Worm (Caenorhabditis elegans): ENCODE results near the gene ZK892.6.

Gene ZK892.6

DNA sequence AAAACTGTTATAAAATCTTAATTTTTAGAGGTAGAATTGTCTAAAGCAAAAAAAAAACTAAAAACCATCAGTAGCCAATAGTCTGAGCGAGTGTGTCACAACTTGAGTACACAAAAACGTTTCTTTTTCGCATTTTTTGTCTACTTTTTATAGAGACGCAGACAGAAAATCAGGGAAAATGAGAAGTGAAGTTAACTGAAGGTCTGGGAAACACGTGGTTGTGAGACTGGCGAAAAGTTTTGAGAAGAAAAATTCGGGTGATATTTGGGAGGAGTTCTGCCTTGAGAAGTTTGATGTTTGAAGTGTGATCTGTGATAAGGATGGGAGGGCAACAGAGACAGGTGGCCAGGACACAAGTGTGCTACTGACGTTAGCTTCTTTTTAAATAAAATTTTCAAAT is 42.3 kb downstream of the ZK892.6 start:
- TF ChIP-seq him-1 (tag; optimal IDR thresholded peaks at IDR 0.05) (no peak), dao-5 (tag; optimal IDR thresholded peaks at IDR 0.05) (no peak), W03F9.2 (tag; optimal IDR thresholded peaks at IDR 0.05) (peak; percentile 66)

DNA sequence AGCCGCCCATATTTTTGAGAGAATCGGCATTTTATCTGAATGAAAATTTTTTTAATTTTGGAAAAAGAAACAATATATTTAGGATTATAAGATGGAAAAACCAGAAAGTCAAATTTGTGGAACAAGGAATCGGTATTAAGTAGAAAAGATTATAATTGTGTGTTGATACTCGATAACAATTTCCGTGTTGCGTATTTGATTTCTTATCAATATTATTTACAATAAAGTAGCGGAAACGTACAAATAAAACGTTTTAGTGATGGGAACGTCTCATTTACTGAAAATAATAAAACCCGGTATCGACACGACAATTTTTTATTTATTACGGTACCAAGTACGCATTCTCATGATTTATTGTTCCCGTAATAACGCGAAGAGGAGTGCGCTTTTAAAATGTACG is 43.1 kb downstream of the ZK892.6 start, which contains the start of gene C05C10.3:
TSS of gene C05C10.3 (minus strand) at position 35 of the 400 bp plus-strand sequence.
- no peak for TF ChIP-seq him-1 (tag; optimal IDR thresholded peaks at IDR 0.05)
- no peak for TF ChIP-seq dao-5 (tag; optimal IDR thresholded peaks at IDR 0.05)
- no peak for TF ChIP-seq W03F9.2 (tag; optimal IDR thresholded peaks at IDR 0.05)

DNA sequence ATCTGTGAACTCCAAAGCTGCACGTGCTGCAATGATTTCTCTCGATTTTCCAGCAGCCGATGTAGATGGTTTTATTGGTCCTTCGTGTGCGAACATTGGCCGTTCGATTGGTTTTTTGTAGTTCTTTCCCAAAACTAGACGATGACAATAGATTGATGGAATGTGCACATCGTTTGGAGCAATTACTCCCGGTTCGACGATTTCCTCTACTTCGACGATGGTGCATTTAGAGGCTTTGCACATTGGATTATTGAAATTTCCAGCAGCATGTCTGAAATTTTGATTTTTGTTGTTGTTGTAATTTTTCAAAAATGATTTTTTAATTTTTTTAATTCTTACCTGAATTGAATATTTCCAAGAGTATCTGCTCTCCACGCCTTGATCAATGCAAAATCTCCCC is 44.3 kb downstream of the ZK892.6 start:
- TF ChIP-seq W03F9.2 (tag; optimal IDR thresholded peaks at IDR 0.05) (no peak), dao-5 (tag; optimal IDR thresholded peaks at IDR 0.05) (no peak), him-1 (tag; optimal IDR thresholded peaks at IDR 0.05) (no peak)

DNA sequence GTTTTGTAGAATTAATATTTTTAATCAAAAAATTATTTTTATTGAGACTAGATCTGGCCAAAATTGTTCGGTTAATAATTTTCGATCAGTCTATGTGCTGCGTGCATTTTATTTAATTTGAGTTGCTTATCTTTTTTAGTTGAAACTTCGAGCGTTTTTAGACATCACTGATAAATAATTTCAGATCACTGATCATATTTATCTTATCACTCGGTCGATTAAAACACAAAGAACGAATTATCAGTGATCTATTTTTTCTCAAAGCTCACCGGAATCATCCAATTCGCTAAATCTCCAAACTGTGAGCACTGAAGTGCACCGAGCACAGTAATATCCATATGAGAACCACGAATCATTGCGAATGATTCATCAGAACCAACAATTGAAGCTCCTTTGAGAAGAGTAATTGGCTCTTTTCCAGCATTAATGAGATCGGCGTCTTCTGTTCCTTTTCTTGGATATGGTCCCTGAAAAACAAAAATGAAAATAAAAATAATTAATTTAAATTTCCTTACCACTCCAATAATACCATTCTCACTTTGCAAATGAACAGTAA is 44.8 kb downstream of the ZK892.6 start:
- no peak for TF ChIP-seq W03F9.2 (tag; optimal IDR thresholded peaks at IDR 0.05)
- no peak for TF ChIP-seq dao-5 (tag; optimal IDR thresholded peaks at IDR 0.05)
- TF ChIP-seq him-1 (tag; optimal IDR thresholded peaks at IDR 0.05) = no peak

DNA sequence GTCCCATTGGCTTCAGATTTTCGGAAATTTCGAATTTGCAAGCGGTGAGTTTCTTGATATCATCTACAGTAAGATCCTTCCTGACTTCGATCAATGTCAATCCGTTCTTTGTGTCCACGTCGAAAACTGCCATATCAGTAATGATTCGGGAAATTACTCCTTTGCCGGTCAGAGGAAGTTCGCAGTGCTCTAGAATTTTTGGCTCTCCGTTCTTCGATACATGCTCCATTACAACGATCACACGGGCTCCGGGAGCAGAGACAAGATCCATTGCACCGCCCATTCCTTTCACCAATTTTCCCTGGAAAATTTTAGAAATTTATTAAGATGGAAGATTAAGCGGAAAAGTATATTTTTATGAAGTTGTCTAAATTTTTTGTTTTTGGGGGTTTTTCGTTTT is 45.4 kb downstream of the ZK892.6 start:
- TF ChIP-seq him-1 (tag; optimal IDR thresholded peaks at IDR 0.05) (no peak), dao-5 (tag; optimal IDR thresholded peaks at IDR 0.05) (no peak), W03F9.2 (tag; optimal IDR thresholded peaks at IDR 0.05) (no peak)

DNA sequence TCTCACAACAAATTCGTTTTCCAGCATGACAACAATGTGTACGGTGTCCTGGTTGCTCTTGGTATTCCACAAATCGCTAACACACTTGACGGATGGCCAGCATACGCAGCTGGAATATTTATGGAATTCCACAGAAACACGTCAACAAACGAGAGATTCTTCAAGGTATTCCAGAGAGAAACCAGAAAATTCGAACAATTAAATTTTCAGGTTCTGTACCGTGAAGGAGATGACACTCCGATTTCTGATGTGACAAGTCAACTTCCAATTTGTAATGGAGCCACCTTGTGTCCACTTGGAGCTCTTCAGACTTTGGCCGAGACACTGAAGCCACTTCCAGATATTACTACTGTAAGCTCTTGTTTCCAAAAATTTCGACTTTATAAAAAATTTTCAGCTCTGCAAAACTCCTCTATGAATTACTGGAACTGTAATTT is 46.0 kb downstream of the ZK892.6 start:
- TF ChIP-seq W03F9.2 (tag; optimal IDR thresholded peaks at IDR 0.05) (peak; percentile 24), him-1 (tag; optimal IDR thresholded peaks at IDR 0.05) (no peak), dao-5 (tag; optimal IDR thresholded peaks at IDR 0.05) (no peak)

DNA sequence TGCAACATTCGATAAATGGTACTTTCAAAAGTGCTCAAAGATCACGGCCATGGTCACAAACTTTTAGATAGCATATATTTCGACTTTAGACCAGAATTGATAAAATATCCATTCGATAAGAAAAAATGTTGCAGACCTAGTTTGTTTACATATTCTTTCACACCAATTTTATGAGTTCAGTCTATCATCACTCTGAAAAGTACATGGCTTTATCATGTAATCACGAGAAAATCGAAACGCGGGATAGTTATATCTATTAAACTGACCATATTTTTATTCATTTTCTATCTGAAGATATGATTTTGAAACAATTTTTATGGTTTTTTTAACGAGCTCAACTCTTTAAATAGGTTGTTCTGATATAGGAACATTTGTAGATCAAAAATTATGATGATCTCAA is 48.5 kb downstream of the ZK892.6 start, which contains the start of gene pho-11:
TSS of gene pho-11 (plus strand) at position 374 of the 400 bp plus-strand sequence.
- no peak for TF ChIP-seq W03F9.2 (tag; optimal IDR thresholded peaks at IDR 0.05)
- no peak for TF ChIP-seq him-1 (tag; optimal IDR thresholded peaks at IDR 0.05)
- no peak for TF ChIP-seq dao-5 (tag; optimal IDR thresholded peaks at IDR 0.05)

DNA sequence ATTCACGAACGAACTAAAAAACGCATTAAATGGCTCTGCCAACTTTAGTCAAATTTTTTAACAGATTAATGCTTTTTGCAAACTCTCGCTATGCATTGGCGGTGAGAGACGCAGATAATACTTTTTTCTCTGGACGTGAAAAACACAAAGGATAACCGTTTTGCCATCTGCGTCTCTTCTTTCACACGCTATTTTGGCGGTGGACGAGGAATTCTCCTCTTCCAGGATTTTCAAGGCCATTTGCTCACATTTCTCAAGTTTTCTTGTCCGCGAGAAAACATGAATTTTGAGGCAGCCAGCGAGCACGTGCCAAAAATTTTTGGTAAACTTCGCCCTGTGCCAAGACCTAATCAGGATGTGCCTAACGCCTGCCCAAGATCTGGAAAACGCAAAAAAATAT is 48.9 kb downstream of the ZK892.6 start:
- TF ChIP-seq dao-5 (tag; optimal IDR thresholded peaks at IDR 0.05) (no peak), W03F9.2 (tag; optimal IDR thresholded peaks at IDR 0.05) (no peak), him-1 (tag; optimal IDR thresholded peaks at IDR 0.05) (no peak)

All from whole organism, L4/young adult.